Worm (Caenorhabditis elegans): ENCODE data around the gene wah-1.

The wah-1 gene

DNA sequence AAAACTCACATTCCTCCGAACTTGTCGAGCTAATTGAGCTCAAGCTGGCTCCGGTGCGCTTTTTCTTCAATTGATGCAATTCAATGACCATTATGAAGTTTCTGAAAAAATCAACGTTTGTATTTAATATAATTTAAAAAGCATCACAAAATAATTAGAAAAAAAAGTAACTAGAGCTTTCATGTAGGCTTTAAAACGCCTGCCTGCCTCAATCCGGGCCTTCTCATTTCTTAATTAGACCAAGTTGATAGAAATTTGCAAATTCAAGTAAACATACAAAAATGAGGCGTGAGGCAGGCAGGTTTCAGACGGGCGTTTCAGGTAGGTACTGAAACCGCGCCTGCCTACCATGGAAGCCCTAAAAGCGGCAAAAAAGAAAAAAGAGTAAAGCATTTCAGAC is 12.9 kb downstream of the wah-1 start, which contains the start of gene Y56A3A.33:
TSS of gene Y56A3A.33 (minus strand) at position 101 of the 400 bp plus-strand sequence.
- TF ChIP-seq ztf-4 (tag; optimal IDR thresholded peaks at IDR 0.05) (no peak), nhr-11 (tag; optimal IDR thresholded peaks at IDR 0.05) (no peak), jun-1 (tag; optimal IDR thresholded peaks at IDR 0.05) (no peak), lin-15B (tag; optimal IDR thresholded peaks at IDR 0.05) (no peak), nhr-67 (tag; optimal IDR thresholded peaks at IDR 0.05) (no peak), lsy-12 (tag; optimal IDR thresholded peaks at IDR 0.05) (no peak), eor-1 (tag; optimal IDR thresholded peaks at IDR 0.05) (no peak), fkh-10 (GFP tag; optimal IDR thresholded peaks at IDR 0.05) (no peak), ceh-16 (tag; optimal IDR thresholded peaks at IDR 0.05) (no peak), elt-2 (tag; optimal IDR thresholded peaks at IDR 0.05) (no peak), aly-2 (tag; optimal IDR thresholded peaks at IDR 0.05) (no peak), lin-39 (tag; optimal IDR thresholded peaks at IDR 0.05) (no peak), pqm-1 (tag; optimal IDR thresholded peaks at IDR 0.05) (no peak), nfya-1 (tag; optimal IDR thresholded peaks at IDR 0.05; ENCODE audit: insufficient read depth) (no peak), ceh-9 (tag; optimal IDR thresholded peaks at IDR 0.05) (no peak), nhr-28 (tag; optimal IDR thresholded peaks at IDR 0.05) (no peak), nhr-25 (tag; optimal IDR thresholded peaks at IDR 0.05) (no peak), ztf-11 (tag; optimal IDR thresholded peaks at IDR 0.05) (no peak), elt-3 (tag; optimal IDR thresholded peaks at IDR 0.05) (no peak)

DNA sequence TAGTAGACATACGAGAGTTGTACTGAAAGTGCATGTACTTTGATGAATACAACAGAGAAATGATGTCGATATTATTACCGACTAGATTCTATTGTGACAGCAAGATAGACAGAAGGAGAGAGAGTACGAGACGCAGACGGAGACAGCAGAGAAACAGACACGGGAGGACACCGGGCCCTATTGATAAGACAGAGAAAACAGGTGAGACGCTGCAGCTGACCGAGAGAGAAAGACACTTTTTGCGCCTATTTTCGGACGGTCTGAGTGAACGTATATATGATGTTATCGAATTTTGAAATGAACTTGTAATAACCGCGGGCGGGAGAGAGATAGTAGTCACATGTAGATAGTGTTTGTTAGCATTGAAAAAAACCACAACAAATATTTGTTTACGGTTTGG is 13.3 kb downstream of the wah-1 start:
- TF ChIP-seq ztf-4 (tag; optimal IDR thresholded peaks at IDR 0.05) (no peak), lin-15B (tag; optimal IDR thresholded peaks at IDR 0.05) (peak; percentile 56), nhr-12 (tag; optimal IDR thresholded peaks at IDR 0.05) (no peak), nfya-1 (tag; optimal IDR thresholded peaks at IDR 0.05; ENCODE audit: insufficient read depth) (peak; percentile 63), snpc-4 (tag; optimal IDR thresholded peaks at IDR 0.05) (peak; percentile 17), pha-4 (tag; optimal IDR thresholded peaks at IDR 0.05) (peak; percentile 89), egl-27 (tag; optimal IDR thresholded peaks at IDR 0.05) (no peak), ztf-11 (tag; optimal IDR thresholded peaks at IDR 0.05) (no peak), aly-2 (tag; optimal IDR thresholded peaks at IDR 0.05) (no peak), fos-1 (tag; optimal IDR thresholded peaks at IDR 0.05) (no peak), unc-62 (GFP tag; optimal IDR thresholded peaks at IDR 0.05) (peak; percentile 37), nhr-67 (tag; optimal IDR thresholded peaks at IDR 0.05) (no peak), elt-3 (tag; optimal IDR thresholded peaks at IDR 0.05) (peak in 1 of 3 experiments; percentile 48), nhr-28 (tag; optimal IDR thresholded peaks at IDR 0.05) (no peak), fkh-10 (GFP tag; optimal IDR thresholded peaks at IDR 0.05) (no peak), mml-1 (tag; optimal IDR thresholded peaks at IDR 0.05) (no peak), lin-39 (tag; optimal IDR thresholded peaks at IDR 0.05) (no peak), ZK546.5 (tag; optimal IDR thresholded peaks at IDR 0.05) (no peak), ceh-16 (tag; optimal IDR thresholded peaks at IDR 0.05) (no peak), ceh-28 (tag; optimal IDR thresholded peaks at IDR 0.05) (peak; percentile 63), nhr-23 (tag; optimal IDR thresholded peaks at IDR 0.05) (peak; percentile 69), nhr-43 (tag; optimal IDR thresholded peaks at IDR 0.05; ENCODE audit: poor library complexity, severe bottlenecking) (no peak), elt-2 (tag; optimal IDR thresholded peaks at IDR 0.05) (peak; percentile 93), skn-1 (tag; optimal IDR thresholded peaks at IDR 0.05) (no peak), tbx-2 (tag; optimal IDR thresholded peaks at IDR 0.05) (no peak), nhr-25 (tag; optimal IDR thresholded peaks at IDR 0.05) (peak; percentile 60), pqm-1 (tag; optimal IDR thresholded peaks at IDR 0.05) (peak; percentile 89), jun-1 (tag; optimal IDR thresholded peaks at IDR 0.05) (peak; percentile 90), hmg-11 (tag; optimal IDR thresholded peaks at IDR 0.05) (peak; percentile 9), mdl-1 (tag; optimal IDR thresholded peaks at IDR 0.05) (no peak), zag-1 (tag; optimal IDR thresholded peaks at IDR 0.05) (no peak)

DNA sequence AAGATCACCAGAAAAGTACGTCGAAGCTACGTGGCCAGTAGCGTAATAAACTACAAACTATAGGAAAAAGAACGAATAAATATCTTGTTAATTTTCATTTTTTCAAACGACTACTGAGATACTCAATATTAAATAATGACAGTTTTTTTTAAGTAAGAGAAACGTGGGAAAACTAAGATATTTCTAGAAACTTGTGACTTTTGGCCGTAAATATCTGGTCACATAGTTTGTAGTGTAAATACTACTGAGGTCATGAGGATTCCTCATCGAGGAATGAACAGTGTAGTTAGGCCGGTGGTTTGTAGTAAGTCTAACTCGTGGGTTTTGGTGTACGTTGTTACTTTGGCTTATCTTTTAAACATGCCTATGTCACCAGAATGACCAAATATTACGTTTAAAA is 15.1 kb downstream of the wah-1 start:
- peak; percentile 1 for TF ChIP-seq pha-4 (tag; optimal IDR thresholded peaks at IDR 0.05)

DNA sequence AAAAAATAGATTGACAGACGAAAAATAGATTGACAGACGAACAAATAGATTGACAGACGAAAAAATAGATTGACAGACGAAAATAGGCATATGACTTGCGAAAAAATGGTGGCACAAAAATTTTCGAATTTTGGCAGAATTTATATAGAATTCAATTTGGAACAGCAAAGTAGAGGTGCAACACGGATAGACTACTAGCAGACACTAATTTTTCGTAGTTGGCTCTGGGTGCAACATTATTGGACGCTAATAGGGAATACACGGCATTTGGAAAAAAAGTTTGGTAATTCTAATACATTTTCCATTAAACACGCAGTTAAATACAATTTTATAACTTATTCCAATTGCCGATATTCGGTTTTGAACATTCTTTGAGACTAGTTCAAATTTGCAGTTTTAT is 19.4 kb downstream of the wah-1 start:
- TF ChIP-seq nhr-23 (tag; optimal IDR thresholded peaks at IDR 0.05) (no peak), eor-1 (tag; optimal IDR thresholded peaks at IDR 0.05) (no peak), ama-1 (optimal IDR thresholded peaks at IDR 0.05) (no peak), unc-62 (GFP tag; optimal IDR thresholded peaks at IDR 0.05) (no peak)

Measured in whole organism, L3 larva.